Worm (Caenorhabditis elegans) whole organism, late embryonic: Measurements from ENCODE around the gene Y116A8C.465.

Experiments used
- ama-1 ChIP-seq: fragments of 150-350 bp; optimal IDR thresholded peaks from 2 replicates; lab custom pipeline; 2014
- ceh-19 ChIP-seq: fragments of 200-800 bp; sonication (Bioruptor generic); optimal IDR thresholded peaks from 2 replicates; lab custom pipeline; 2018; ENCODE audit warnings: mild to moderate bottlenecking, missing genetic modification characterization, missing compliant biosample characterization
- ceh-48 ChIP-seq: sonication (generic microtip); optimal IDR thresholded peaks from 2 replicates; lab custom pipeline; 2016; ENCODE audit warnings: missing genetic modification characterization, inconsistent platforms, missing compliant biosample characterization
- dve-1 ChIP-seq: sonication (generic microtip); optimal IDR thresholded peaks from 2 replicates; lab custom pipeline; 2017; ENCODE audit warnings: antibody characterized with exemption, mild to moderate bottlenecking, missing genetic modification characterization, missing compliant biosample characterization
- hlh-8 ChIP-seq: sonication (generic microtip); optimal IDR thresholded peaks from 2 replicates; lab custom pipeline; 2016; ENCODE audit warnings: missing genotype, missing genetic modification characterization, missing compliant biosample characterization
- nhr-11 ChIP-seq: fragments of 150-350 bp; optimal IDR thresholded peaks from 2 replicates; lab custom pipeline; 2014; ENCODE audit warnings: missing biosample characterization, missing genetic modification characterization
- npax-4 ChIP-seq: sonication (generic microtip); optimal IDR thresholded peaks from 2 replicates; lab custom pipeline; 2016; ENCODE audit warnings: missing genetic modification characterization, missing compliant biosample characterization
- tbx-2 ChIP-seq: sonication (generic microtip); optimal IDR thresholded peaks from 2 replicates; lab custom pipeline; 2016; ENCODE audit warnings: missing genetic modification characterization, missing compliant biosample characterization
- unc-3 ChIP-seq, 2 experiments: fragments of 200-800 bp in 1 of 2; sonication (Bioruptor generic) in 1 of 2; sonication (generic microtip) in 1 of 2; conservative IDR thresholded peaks in 1 of 2; optimal IDR thresholded peaks in 1 of 2; 2 replicates each; pipeline versions ENCODE4 v1.3.6 to Lab custom; 2016 to 2022; ENCODE audit warnings: missing compliant biosample characterization in 2 of 2, missing genetic modification characterization in 2 of 2, missing genetic modification reagents in 1 of 2
- unc-42 ChIP-seq: sonication (generic microtip); optimal IDR thresholded peaks from 2 replicates; lab custom pipeline; 2016; ENCODE audit warnings: missing genotype, missing genetic modification characterization, missing compliant biosample characterization
- ztf-16 ChIP-seq: sonication (generic microtip); optimal IDR thresholded peaks from 2 replicates; lab custom pipeline; 2017; ENCODE audit warnings: missing genetic modification characterization, missing compliant biosample characterization

ce11 chrIV:17100628-17101338, 35.7 kb downstream of the Y116A8C.465 start:
- TF ChIP-seq ceh-19 (GFP tag; lab: Kevin White, UChicago) (no peak), ztf-16 (tag; lab: Kevin White, UChicago) (no peak), npax-4 (tag; lab: Kevin White, UChicago) (no peak), unc-3 (GFP tag; conservative IDR thresholded peaks at IDR 0.05; lab: Robert Waterston, UW) (no peak), unc-3 (tag; optimal IDR thresholded peaks at IDR 0.05; lab: Kevin White, UChicago) (no peak), ama-1 (no peak), unc-42 (no peak), nhr-11 (tag; lab: Kevin White, UChicago) (no peak), tbx-2 (tag; lab: Kevin White, UChicago) (no peak), dve-1 (tag; lab: Kevin White, UChicago) (no peak), ceh-48 (tag; lab: Kevin White, UChicago) (no peak), hlh-8 (tag; lab: Kevin White, UChicago) (no peak)
